Worm (Caenorhabditis elegans) whole organism, midembryonic: Measurements from ENCODE around the gene C02B10.3.
"Not testable (repeated sequence)": the region's sequence is repeated elsewhere in the genome, so short reads cannot be mapped to it uniquely, and the experiment has no call there.

ENCODE experiments used
- T22C8.4 ChIP-seq: fragments of 200-800 bp; sonication (Bioruptor generic); IDR thresholded peaks from 2 replicates; pipeline ENCODE4 v1.3.6; 2022; ENCODE audit warnings: missing genetic modification characterization, missing compliant biosample characterization
- cog-1 ChIP-seq: sonication (generic microtip); optimal IDR thresholded peaks from 2 replicates; lab custom pipeline; 2016; ENCODE audit warnings: missing genetic modification characterization, missing compliant biosample characterization
- flt-1 ChIP-seq: fragments of 200-800 bp; sonication (Bioruptor generic); IDR thresholded peaks from 2 replicates; pipeline ENCODE4 v1.3.6; 2022; ENCODE audit warnings: missing genetic modification characterization, missing compliant biosample characterization
- klf-2 ChIP-seq: fragments of 200-800 bp; sonication (Bioruptor generic); conservative IDR thresholded peaks from 2 replicates; pipeline ENCODE4 v1.3.6; 2022; ENCODE audit warnings: missing genetic modification reagents, missing genetic modification characterization, missing compliant biosample characterization
- med-1 ChIP-seq: sonication (generic microtip); optimal IDR thresholded peaks from 2 replicates; lab custom pipeline; 2017; ENCODE audit warnings: missing genetic modification characterization, mild to moderate bottlenecking, missing compliant biosample characterization, antibody characterized with exemption, missing genetic modification reagents; ENCODE audit not compliant: insufficient read depth
- ztf-29 ChIP-seq: fragments of 200-800 bp; sonication (Bioruptor generic); IDR thresholded peaks from 2 replicates; pipeline ENCODE4 v1.3.6; 2022; ENCODE audit warnings: missing genetic modification reagents, missing genetic modification characterization, missing compliant biosample characterization

DNA sequence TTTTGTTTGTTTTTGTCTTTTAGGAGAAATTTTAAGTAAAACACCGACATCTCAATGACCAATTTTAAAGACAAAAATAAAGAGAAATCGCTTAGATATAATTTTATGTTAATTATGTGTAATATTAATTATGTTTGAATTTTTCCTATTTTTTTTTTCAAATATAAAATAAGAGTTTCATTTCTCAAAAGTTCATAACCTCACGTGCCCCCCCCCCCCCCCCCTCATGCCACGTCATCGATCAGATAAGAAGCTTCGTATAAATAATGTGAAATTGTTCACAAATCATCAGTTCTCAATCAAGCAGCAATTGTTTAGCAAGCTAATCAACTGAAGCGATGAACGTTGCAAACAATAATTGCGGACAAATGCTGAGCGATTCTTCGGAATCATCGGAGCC lies 32.5 kb downstream of the C02B10.3 start, which contains the start of gene C02B10.6:
- not testable (repeated sequence) for TF ChIP-seq klf-2 (GFP tag; lab: Robert Waterston, UW); T22C8.4 (GFP tag; lab: Robert Waterston, UW); flt-1; ztf-29 (GFP tag; lab: Robert Waterston, UW); cog-1 (tag; lab: Kevin White, UChicago); med-1 (GFP tag; lab: Kevin White, UChicago)
